Worm (Caenorhabditis elegans) whole organism, mixed stage, embryonic: Measurements from ENCODE around the gene nhr-16.

Source experiments
- blmp-1 ChIP-seq: fragments of 150-350 bp; optimal IDR thresholded peaks from 2 replicates; lab custom pipeline; 2014; ENCODE audit warnings: missing biosample characterization, missing genetic modification characterization
- ceh-39 ChIP-seq: fragments of 150-350 bp; optimal IDR thresholded peaks from 2 replicates; lab custom pipeline; 2014; ENCODE audit warnings: missing biosample characterization, missing genetic modification characterization
- ceh-43 ChIP-seq: fragments of 200-800 bp; sonication (Bioruptor generic); optimal IDR thresholded peaks from 2 replicates; lab custom pipeline; 2018; ENCODE audit warnings: mild to moderate bottlenecking, missing genetic modification characterization, moderate library complexity, missing compliant biosample characterization
- ceh-83 ChIP-seq: fragments of 200-800 bp; sonication (Bioruptor generic); optimal IDR thresholded peaks from 2 replicates; lab custom pipeline; 2018; ENCODE audit warnings: mild to moderate bottlenecking, missing genetic modification characterization, missing compliant biosample characterization
- ces-1 ChIP-seq: fragments of 150-350 bp; optimal IDR thresholded peaks from 2 replicates; lab custom pipeline; 2014; ENCODE audit warnings: missing biosample characterization, missing genetic modification reagents, missing genetic modification characterization
- cnd-1 ChIP-seq: fragments of 200-800 bp; sonication (Bioruptor generic); optimal IDR thresholded peaks from 2 replicates; lab custom pipeline; 2018; ENCODE audit warnings: mild to moderate bottlenecking, missing genetic modification characterization, missing compliant biosample characterization
- drap-1 ChIP-seq: fragments of 200-800 bp; sonication (Bioruptor generic); optimal IDR thresholded peaks from 3 replicates; lab custom pipeline; 2018; ENCODE audit warnings: mild to moderate bottlenecking, missing genetic modification characterization, missing compliant biosample characterization
- elt-1 ChIP-seq: sonication (generic microtip); optimal IDR thresholded peaks from 2 replicates; lab custom pipeline; 2017; ENCODE audit warnings: missing genetic modification characterization, mild to moderate bottlenecking, missing compliant biosample characterization, antibody characterized with exemption, moderate library complexity, borderline replicate concordance; ENCODE audit not compliant: insufficient read depth
- elt-3 ChIP-seq: fragments of 150-350 bp; optimal IDR thresholded peaks from 2 replicates; lab custom pipeline; 2014; ENCODE audit warnings: missing biosample characterization, missing genetic modification characterization
- flh-1 ChIP-seq: fragments of 200-800 bp; sonication (Bioruptor generic); optimal IDR thresholded peaks from 2 replicates; lab custom pipeline; 2018; ENCODE audit warnings: mild to moderate bottlenecking, missing genetic modification characterization, moderate library complexity, missing compliant biosample characterization
- ham-2 ChIP-seq: fragments of 200-800 bp; sonication (Bioruptor generic); optimal IDR thresholded peaks from 2 replicates; lab custom pipeline; 2018; ENCODE audit warnings: mild to moderate bottlenecking, missing genetic modification characterization, missing compliant biosample characterization
- hlh-1 ChIP-seq: fragments of 150-350 bp; optimal IDR thresholded peaks from 2 replicates; lab custom pipeline; 2014; ENCODE audit warnings: missing biosample characterization, missing genetic modification reagents, missing genetic modification characterization
- lin-13 ChIP-seq: fragments of 150-350 bp; optimal IDR thresholded peaks from 2 replicates; lab custom pipeline; 2014; ENCODE audit warnings: missing biosample characterization, missing genetic modification characterization
- lin-32 ChIP-seq: fragments of 200-800 bp; sonication (Bioruptor generic); optimal IDR thresholded peaks from 2 replicates; lab custom pipeline; 2018; ENCODE audit warnings: mild to moderate bottlenecking, missing genetic modification characterization, missing compliant biosample characterization
- mab-5 ChIP-seq: fragments of 150-350 bp; optimal IDR thresholded peaks from 2 replicates; lab custom pipeline; 2014; ENCODE audit warnings: missing biosample characterization, missing genetic modification characterization
- mep-1 ChIP-seq: fragments of 150-350 bp; optimal IDR thresholded peaks from 2 replicates; lab custom pipeline; 2017; ENCODE audit warnings: missing biosample characterization, missing genetic modification reagents, missing genetic modification characterization, inconsistent platforms
- mls-2 ChIP-seq: sonication (generic microtip); optimal IDR thresholded peaks from 2 replicates; lab custom pipeline; 2016; ENCODE audit warnings: mild to moderate bottlenecking, missing genetic modification characterization, moderate library complexity, missing compliant biosample characterization
- nhr-12 ChIP-seq: fragments of 150-350 bp; optimal IDR thresholded peaks from 2 replicates; lab custom pipeline; 2014; ENCODE audit warnings: missing biosample characterization, missing genetic modification characterization
- nhr-237 ChIP-seq: fragments of 150-350 bp; optimal IDR thresholded peaks from 2 replicates; lab custom pipeline; 2014; ENCODE audit warnings: missing biosample characterization, missing genetic modification characterization
- nhr-28 ChIP-seq: fragments of 150-350 bp; optimal IDR thresholded peaks from 2 replicates; lab custom pipeline; 2014; ENCODE audit warnings: missing biosample characterization, missing genetic modification characterization
- nhr-76 ChIP-seq: sonication (generic microtip); optimal IDR thresholded peaks from 2 replicates; lab custom pipeline; 2017; ENCODE audit warnings: missing biosample characterization, missing genetic modification characterization
- pha-4 ChIP-seq: fragments of 150-350 bp; optimal IDR thresholded peaks from 2 replicates; lab custom pipeline; 2018; ENCODE audit warnings: missing biosample characterization, missing genetic modification reagents, missing genetic modification characterization
- sem-2 ChIP-seq: fragments of 200-800 bp; sonication (Bioruptor generic); optimal IDR thresholded peaks from 2 replicates; lab custom pipeline; 2018; ENCODE audit warnings: mild to moderate bottlenecking, missing genetic modification characterization, missing compliant biosample characterization
- snpc-4 ChIP-seq: fragments of 150-350 bp; optimal IDR thresholded peaks from 2 replicates; lab custom pipeline; 2014; ENCODE audit warnings: missing biosample characterization, missing genetic modification characterization
- sptf-1 ChIP-seq: sonication (generic microtip); optimal IDR thresholded peaks from 2 replicates; lab custom pipeline; 2017; ENCODE audit warnings: mild to moderate bottlenecking, missing genetic modification characterization, moderate library complexity, missing compliant biosample characterization
- tbx-8 ChIP-seq: fragments of 200-800 bp; sonication (Bioruptor generic); optimal IDR thresholded peaks from 2 replicates; lab custom pipeline; 2018; ENCODE audit warnings: mild to moderate bottlenecking, missing genetic modification characterization, moderate library complexity, missing compliant biosample characterization
- unc-120 ChIP-seq: sonication (generic microtip); optimal IDR thresholded peaks from 2 replicates; lab custom pipeline; 2017; ENCODE audit warnings: missing genetic modification characterization, missing compliant biosample characterization; ENCODE audit not compliant: poor library complexity, severe bottlenecking
- unc-39 ChIP-seq: fragments of 150-350 bp; optimal IDR thresholded peaks from 2 replicates; lab custom pipeline; 2014; ENCODE audit warnings: missing biosample characterization, missing genetic modification characterization
- unc-62 ChIP-seq: fragments of 150-350 bp; optimal IDR thresholded peaks from 2 replicates; lab custom pipeline; 2014; ENCODE audit warnings: missing biosample characterization, missing genetic modification reagents, missing genetic modification characterization
- zip-8 ChIP-seq: fragments of 150-350 bp; optimal IDR thresholded peaks from 2 replicates; lab custom pipeline; 2014; ENCODE audit warnings: missing biosample characterization, missing genetic modification characterization
- ztf-11 ChIP-seq: fragments of 150-350 bp; optimal IDR thresholded peaks from 2 replicates; lab custom pipeline; 2014; ENCODE audit warnings: missing biosample characterization, missing genetic modification characterization

The nhr-16 gene

DNA sequence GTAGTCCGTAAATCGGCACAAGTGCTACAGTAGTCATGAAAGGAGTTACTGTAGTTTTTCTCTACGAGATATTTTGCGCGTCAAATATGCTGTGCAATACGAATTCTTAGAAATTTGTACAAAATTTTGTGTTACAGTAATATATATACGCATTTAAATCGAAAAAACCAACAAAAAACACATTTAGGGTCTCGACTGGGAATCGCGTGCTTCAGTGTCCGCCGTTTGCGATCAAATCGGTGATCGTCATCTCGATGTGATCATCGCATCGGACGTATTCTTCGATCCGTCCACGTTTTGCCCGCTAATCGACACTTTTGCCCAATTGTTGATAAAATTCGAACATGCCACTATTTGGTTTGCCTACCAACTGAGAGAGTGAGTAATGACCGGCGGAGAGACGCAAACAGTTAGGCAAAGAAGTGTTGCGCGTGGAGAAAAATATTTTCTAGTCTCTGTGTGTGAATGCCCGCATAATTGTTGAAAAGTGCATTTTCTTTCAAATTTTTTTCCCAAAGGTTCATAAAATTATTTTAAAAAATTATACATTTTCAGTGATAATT, 30.4 kb downstream of the nhr-16 start:
- no peak for TF ChIP-seq nhr-28 (tag; lab: Kevin White, UChicago)
- TF ChIP-seq nhr-12 (tag; lab: Kevin White, UChicago), result no peak
- TF ChIP-seq mls-2 (tag; lab: Kevin White, UChicago), result no peak
- TF ChIP-seq flh-1 (GFP tag; lab: Kevin White, UChicago), result no peak
- TF ChIP-seq ztf-11, result no peak
- TF ChIP-seq unc-120 (tag; lab: Kevin White, UChicago), result no peak
- no peak for TF ChIP-seq unc-62 (GFP tag; lab: Kevin White, UChicago)
- TF ChIP-seq nhr-76, result no peak
- TF ChIP-seq mep-1, result no peak
- no peak for TF ChIP-seq elt-3 (tag; lab: Kevin White, UChicago)
- no peak for TF ChIP-seq drap-1 (GFP tag; lab: Kevin White, UChicago)
- no peak for TF ChIP-seq lin-32

DNA sequence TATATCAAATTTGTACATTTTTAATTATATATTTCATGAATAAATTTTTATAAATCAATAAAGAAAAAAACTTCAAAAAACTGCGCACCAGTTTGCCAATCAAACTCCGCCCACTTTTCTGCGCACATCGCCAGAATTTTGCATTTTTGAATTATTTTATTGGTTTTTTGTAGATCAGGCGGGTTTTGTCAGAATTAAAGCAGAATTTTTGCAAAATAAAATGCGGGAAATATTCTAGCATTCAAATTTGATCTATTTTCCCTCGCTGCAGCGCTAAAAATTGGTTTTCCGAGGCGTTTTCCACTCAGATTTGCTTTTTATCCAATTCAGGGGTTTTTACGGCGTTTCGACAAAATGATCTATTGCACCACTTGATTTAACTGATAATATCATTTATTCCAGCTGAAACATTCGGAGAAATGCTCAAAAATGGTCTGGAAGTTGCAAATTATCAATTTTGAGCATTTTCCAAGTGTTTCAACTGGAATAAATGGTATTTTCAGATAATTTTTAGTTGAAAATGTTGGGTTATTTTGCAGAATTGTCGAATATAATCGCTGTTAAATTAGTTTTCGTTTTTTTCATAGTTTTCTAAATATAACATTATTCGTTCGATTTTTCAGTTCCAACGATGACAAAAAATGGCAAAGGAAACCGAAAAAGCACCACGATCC, 32.5 kb downstream of the nhr-16 start, which contains the start of gene W06B4.1:
W06B4.1 (plus strand) TSS at position 624 of the 674 bp plus-strand sequence.
- TF ChIP-seq nhr-237 (tag; lab: Kevin White, UChicago) (no peak), blmp-1 (tag; lab: Kevin White, UChicago) (no peak), pha-4 (no peak), ceh-39 (tag; lab: Kevin White, UChicago) (no peak), nhr-28 (tag; lab: Kevin White, UChicago) (no peak), snpc-4 (tag; lab: Kevin White, UChicago) (no peak), nhr-76 (no peak), unc-39 (no peak), hlh-1 (tag; lab: Kevin White, UChicago) (no peak), elt-1 (tag; lab: Kevin White, UChicago) (no peak), drap-1 (GFP tag; lab: Kevin White, UChicago) (no peak), ces-1 (GFP tag; lab: Kevin White, UChicago) (no peak), unc-62 (GFP tag; lab: Kevin White, UChicago) (no peak)

DNA sequence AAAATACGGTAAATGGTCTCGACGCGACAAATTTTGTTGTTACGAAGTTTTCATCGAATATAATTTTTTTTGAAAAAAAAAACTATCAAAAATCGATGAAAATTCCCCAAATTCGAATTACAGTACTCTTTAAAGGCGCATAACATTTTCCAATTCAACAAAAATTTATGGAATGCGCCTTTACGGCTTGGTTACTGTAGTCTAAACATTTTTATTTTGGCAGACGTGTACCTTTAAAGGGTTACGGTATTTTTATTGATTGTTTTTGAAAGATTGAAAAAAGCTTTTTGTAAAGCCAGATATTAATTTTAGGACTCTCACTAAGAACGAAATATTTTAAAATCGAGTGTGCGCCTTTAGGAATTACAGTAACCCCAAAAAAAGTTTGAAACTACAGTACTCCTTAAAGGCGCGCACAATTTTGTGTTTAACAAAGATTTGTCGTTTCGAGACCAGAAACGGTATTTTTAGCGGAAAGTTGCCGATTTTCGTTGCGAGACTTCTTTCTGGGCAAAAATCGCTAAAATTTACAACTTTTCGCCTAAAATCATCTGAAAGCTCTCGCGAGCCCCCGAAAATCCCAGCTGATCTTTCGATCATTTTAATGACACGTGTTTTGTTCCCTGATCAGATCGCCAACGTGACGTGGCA, 35.5 kb downstream of the nhr-16 start:
- TF ChIP-seq unc-120 (tag; lab: Kevin White, UChicago) (no peak), lin-32 (no peak), sem-2 (no peak), nhr-12 (tag; lab: Kevin White, UChicago) (no peak), mab-5 (tag; lab: Kevin White, UChicago) (no peak), ztf-11 (no peak), nhr-76 (no peak), mep-1 (no peak), ham-2 (GFP tag; lab: Kevin White, UChicago) (no peak), zip-8 (tag; lab: Kevin White, UChicago) (no peak), pha-4 (no peak), elt-3 (tag; lab: Kevin White, UChicago) (no peak), nhr-237 (tag; lab: Kevin White, UChicago) (no peak), lin-13 (tag; lab: Kevin White, UChicago) (no peak), unc-39 (no peak), ceh-43 (GFP tag; lab: Kevin White, UChicago) (no peak)

ce11 chrII:4478303-4478702, 39.7 kb downstream of the nhr-16 start, which contains the start of gene T05C1.1:
Gene T05C1.1, plus strand, starts transcription at chrII:4478603.
- TF ChIP-seq lin-13 (tag; lab: Kevin White, UChicago) (no peak), ham-2 (GFP tag; lab: Kevin White, UChicago) (no peak), ztf-11 (no peak), hlh-1 (tag; lab: Kevin White, UChicago) (no peak), sptf-1 (no peak), ceh-83 (GFP tag; lab: Kevin White, UChicago) (no peak), ceh-43 (GFP tag; lab: Kevin White, UChicago) (no peak), tbx-8 (GFP tag; lab: Kevin White, UChicago) (no peak), mab-5 (tag; lab: Kevin White, UChicago) (no peak), unc-120 (tag; lab: Kevin White, UChicago) (no peak), lin-32 (no peak), nhr-237 (tag; lab: Kevin White, UChicago) (no peak), ces-1 (GFP tag; lab: Kevin White, UChicago) (no peak), cnd-1 (no peak), drap-1 (GFP tag; lab: Kevin White, UChicago) (no peak), nhr-76 (no peak), blmp-1 (tag; lab: Kevin White, UChicago) (no peak), zip-8 (tag; lab: Kevin White, UChicago) (no peak), ceh-39 (tag; lab: Kevin White, UChicago) (no peak)
